Fruit fly (Drosophila melanogaster) whole organism, embryonic: ENCODE measurements around the gene CG15337.
A peak's percentile ranks its signal among the peaks of the same experiment; 100 is the strongest.

ENCODE experiments used
- Aef1 ChIP-seq: fragments of 200-800 bp; sonication (Bioruptor generic); IDR thresholded peaks from 3 replicates; pipeline ENCODE4 v1.3.6; 2022; ENCODE audit warnings: missing biosample characterization, missing genetic modification characterization
- Atf-2 ChIP-seq: fragments of 200-800 bp; sonication (Bioruptor generic); optimal IDR thresholded peaks from 2 replicates; lab custom pipeline; 2016; ENCODE audit warnings: missing biosample characterization, missing genetic modification characterization
- C15 ChIP-seq: fragments of 200-800 bp; sonication (Bioruptor generic); IDR thresholded peaks from 3 replicates; pipeline ENCODE4 v1.3.6; 2022; ENCODE audit warnings: missing biosample characterization, missing genetic modification characterization
- CG10147 ChIP-seq: fragments of 200-800 bp; sonication (Bioruptor generic); optimal IDR thresholded peaks from 2 replicates; lab custom pipeline; 2019; ENCODE audit warnings: missing biosample characterization, mild to moderate bottlenecking, missing genetic modification characterization, moderate library complexity
- CG11504 ChIP-seq: fragments of 200-800 bp; sonication (Bioruptor generic); optimal IDR thresholded peaks from 3 replicates; lab custom pipeline; 2019; ENCODE audit warnings: missing biosample characterization, mild to moderate bottlenecking, missing genetic modification characterization, moderate library complexity
- CG11723 ChIP-seq: fragments of 200-800 bp; sonication (Bioruptor generic); optimal IDR thresholded peaks from 2 replicates; lab custom pipeline; 2017; ENCODE audit warnings: missing biosample characterization, mild to moderate bottlenecking, missing genetic modification characterization
- CG12104 ChIP-seq: fragments of 200-800 bp; sonication (Bioruptor generic); optimal IDR thresholded peaks from 3 replicates; lab custom pipeline; 2016; ENCODE audit warnings: missing biosample characterization, missing genetic modification characterization
- CG14014 ChIP-seq: fragments of 200-800 bp; sonication (Bioruptor generic); IDR thresholded peaks from 2 replicates; pipeline ENCODE4 v1.3.6; 2022; ENCODE audit warnings: missing biosample characterization, missing genetic modification characterization
- CG14667 ChIP-seq: fragments of 200-800 bp; sonication (Bioruptor generic); IDR thresholded peaks from 2 replicates; pipeline ENCODE4 v1.3.6; 2022; ENCODE audit warnings: missing biosample characterization, missing genetic modification characterization
- CG14965 ChIP-seq: fragments of 200-800 bp; sonication (Bioruptor generic); optimal IDR thresholded peaks from 2 replicates; lab custom pipeline; 2016; ENCODE audit warnings: missing biosample characterization, missing genetic modification characterization, borderline replicate concordance
- CG15514 ChIP-seq: fragments of 200-800 bp; sonication (Bioruptor generic); optimal IDR thresholded peaks from 3 replicates; lab custom pipeline; 2017; ENCODE audit warnings: missing biosample characterization, missing genetic modification characterization, mild to moderate bottlenecking, moderate library complexity, missing genetic modification reagents
- CG15601 ChIP-seq: fragments of 200-800 bp; sonication (Bioruptor generic); optimal IDR thresholded peaks from 3 replicates; lab custom pipeline; 2019; ENCODE audit warnings: missing biosample characterization, mild to moderate bottlenecking, missing genetic modification characterization, moderate library complexity
- CG1603 ChIP-seq: fragments of 200-800 bp; sonication (Bioruptor generic); optimal IDR thresholded peaks from 2 replicates; lab custom pipeline; 2019; ENCODE audit warnings: missing biosample characterization, mild to moderate bottlenecking, missing genetic modification characterization, moderate library complexity
- CG16863 ChIP-seq: fragments of 200-800 bp; sonication (Bioruptor generic); optimal IDR thresholded peaks from 3 replicates; lab custom pipeline; 2016; ENCODE audit warnings: missing biosample characterization, missing genetic modification characterization
- CG17361 ChIP-seq: fragments of 200-800 bp; sonication (Bioruptor generic); IDR thresholded peaks from 3 replicates; pipeline ENCODE4 v1.3.6; 2022; ENCODE audit warnings: missing biosample characterization, missing genetic modification characterization
- CG17568 ChIP-seq: fragments of 200-800 bp; sonication (Bioruptor generic); optimal IDR thresholded peaks from 2 replicates; lab custom pipeline; 2018; ENCODE audit warnings: missing biosample characterization, mild to moderate bottlenecking, missing genetic modification characterization, moderate library complexity
- CG17829 ChIP-seq: fragments of 200-800 bp; optimal IDR thresholded peaks from 2 replicates; lab custom pipeline; 2019; ENCODE audit warnings: missing biosample characterization, mild to moderate bottlenecking, missing genetic modification characterization, moderate library complexity
- CG2678 ChIP-seq: fragments of 200-800 bp; sonication (Bioruptor generic); optimal IDR thresholded peaks from 3 replicates; lab custom pipeline; 2019; ENCODE audit warnings: missing biosample characterization, mild to moderate bottlenecking, missing genetic modification characterization, moderate library complexity
- CG3995 ChIP-seq: fragments of 200-800 bp; sonication (Bioruptor generic); optimal IDR thresholded peaks from 3 replicates; lab custom pipeline; 2016; ENCODE audit warnings: missing biosample characterization, missing genetic modification characterization
- CG7963 ChIP-seq: fragments of 200-800 bp; sonication (Bioruptor generic); IDR thresholded peaks from 3 replicates; pipeline ENCODE4 v1.3.6; 2022; ENCODE audit warnings: missing biosample characterization, missing genetic modification characterization; ENCODE audit not compliant: partially characterized antibody
- CG9727 ChIP-seq: fragments of 200-800 bp; sonication (Bioruptor generic); optimal IDR thresholded peaks from 3 replicates; lab custom pipeline; 2017; ENCODE audit warnings: missing biosample characterization, mild to moderate bottlenecking, missing genetic modification characterization
- Dad ChIP-seq: fragments of 200-800 bp; sonication (Bioruptor generic); optimal IDR thresholded peaks from 3 replicates; lab custom pipeline; 2016; ENCODE audit warnings: missing biosample characterization, missing genetic modification characterization
- Fer2 ChIP-seq: fragments of 200-800 bp; sonication (Bioruptor generic); optimal IDR thresholded peaks from 2 replicates; lab custom pipeline; 2018; ENCODE audit warnings: missing biosample characterization, mild to moderate bottlenecking, missing genetic modification characterization, moderate library complexity
- GATAe ChIP-seq: fragments of 200-800 bp; sonication (Bioruptor generic); conservative IDR thresholded peaks from 2 replicates; pipeline ENCODE4 v1.3.6; 2022; ENCODE audit warnings: missing biosample characterization, missing genetic modification characterization
- HHEX ChIP-seq: fragments of 200-800 bp; sonication (Bioruptor generic); optimal IDR thresholded peaks from 3 replicates; lab custom pipeline; 2017; ENCODE audit warnings: missing biosample characterization, mild to moderate bottlenecking, missing genetic modification characterization, missing genetic modification reagents
- Hr51 ChIP-seq, 2 experiments: fragments of 200-800 bp; sonication (Bioruptor generic); optimal IDR thresholded peaks; 2 replicates in 1 of 2; 3 replicates in 1 of 2; lab custom pipeline; 2016 to 2018; ENCODE audit warnings: missing biosample characterization in 2 of 2, missing genetic modification characterization in 2 of 2, mild to moderate bottlenecking in 1 of 2, moderate library complexity in 1 of 2
- Ravus ChIP-seq: fragments of 200-800 bp; sonication (Bioruptor generic); IDR thresholded peaks from 2 replicates; pipeline ENCODE4 v1.3.6; 2022; ENCODE audit warnings: missing biosample characterization, missing genetic modification characterization
- Six4 ChIP-seq: fragments of 200-800 bp; sonication (Bioruptor generic); optimal IDR thresholded peaks from 2 replicates; lab custom pipeline; 2016; ENCODE audit warnings: missing biosample characterization, missing genetic modification characterization
- abd-A ChIP-seq: fragments of 200-800 bp; sonication (Bioruptor generic); optimal IDR thresholded peaks from 3 replicates; lab custom pipeline; 2019; ENCODE audit warnings: missing biosample characterization, mild to moderate bottlenecking, missing genetic modification characterization, moderate library complexity
- cas ChIP-seq: fragments of 200-800 bp; sonication (Bioruptor generic); IDR thresholded peaks from 2 replicates; pipeline ENCODE4 v1.3.6; 2022; ENCODE audit warnings: missing biosample characterization, missing genetic modification characterization
- dm ChIP-seq: fragments of 200-800 bp; sonication (Bioruptor generic); optimal IDR thresholded peaks from 3 replicates; lab custom pipeline; 2016; ENCODE audit warnings: missing biosample characterization, missing genetic modification characterization
- dmrt11E ChIP-seq: fragments of 200-800 bp; sonication (Bioruptor generic); optimal IDR thresholded peaks from 3 replicates; lab custom pipeline; 2018; ENCODE audit warnings: missing biosample characterization, mild to moderate bottlenecking, missing genetic modification characterization, moderate library complexity
- fd102C ChIP-seq: fragments of 200-800 bp; sonication (Bioruptor generic); optimal IDR thresholded peaks from 2 replicates; lab custom pipeline; 2018; ENCODE audit warnings: missing biosample characterization, mild to moderate bottlenecking, missing genetic modification characterization, moderate library complexity
- gem ChIP-seq: fragments of 200-800 bp; sonication (Bioruptor generic); optimal IDR thresholded peaks from 2 replicates; lab custom pipeline; 2019; ENCODE audit warnings: missing biosample characterization, mild to moderate bottlenecking, missing genetic modification characterization, moderate library complexity
- hb ChIP-seq: fragments of 200-800 bp; sonication (Bioruptor generic); IDR thresholded peaks from 3 replicates; pipeline ENCODE4 v1.3.6; 2022; ENCODE audit warnings: missing biosample characterization, missing genetic modification characterization; ENCODE audit not compliant: partially characterized antibody
- her ChIP-seq: fragments of 200-800 bp; sonication (Bioruptor generic); optimal IDR thresholded peaks from 2 replicates; lab custom pipeline; 2016; ENCODE audit warnings: missing biosample characterization, missing genetic modification characterization
- insv ChIP-seq, 2 experiments: fragments of 200-800 bp; sonication (Bioruptor generic); optimal IDR thresholded peaks; 3 replicates each; lab custom pipeline; 2016 to 2018; ENCODE audit warnings: missing biosample characterization in 2 of 2, missing genetic modification characterization in 2 of 2
- kni ChIP-seq: fragments of 200-800 bp; sonication (Bioruptor generic); optimal IDR thresholded peaks from 3 replicates; lab custom pipeline; 2017; ENCODE audit warnings: mild to moderate bottlenecking, missing biosample characterization, missing genetic modification reagents, missing genetic modification characterization
- nau ChIP-seq: fragments of 200-800 bp; sonication (Bioruptor generic); optimal IDR thresholded peaks from 3 replicates; lab custom pipeline; 2017; ENCODE audit warnings: missing biosample characterization, mild to moderate bottlenecking, missing genetic modification characterization, missing genetic modification reagents
- odd ChIP-seq: fragments of 200-800 bp; sonication (Bioruptor generic); optimal IDR thresholded peaks from 2 replicates; lab custom pipeline; 2017; ENCODE audit warnings: missing biosample characterization, mild to moderate bottlenecking, missing genetic modification characterization
- peb ChIP-seq: fragments of 200-800 bp; sonication (Bioruptor generic); IDR thresholded peaks from 2 replicates; pipeline ENCODE4 v1.3.6; 2022; ENCODE audit warnings: missing biosample characterization, missing genetic modification characterization
- repo ChIP-seq: fragments of 200-800 bp; sonication (Bioruptor generic); optimal IDR thresholded peaks from 2 replicates; lab custom pipeline; 2016; ENCODE audit warnings: missing biosample characterization, missing genetic modification characterization
- scrt ChIP-seq: fragments of 200-800 bp; sonication (Bioruptor generic); optimal IDR thresholded peaks from 2 replicates; lab custom pipeline; 2018; ENCODE audit warnings: missing biosample characterization, mild to moderate bottlenecking, missing genetic modification characterization, moderate library complexity
- shn ChIP-seq: fragments of 200-800 bp; sonication (Bioruptor generic); optimal IDR thresholded peaks from 3 replicates; lab custom pipeline; 2016; ENCODE audit warnings: missing biosample characterization, missing genetic modification characterization
- ssp ChIP-seq: fragments of 200-800 bp; sonication (Bioruptor generic); IDR thresholded peaks from 2 replicates; pipeline ENCODE4 v1.3.6; 2022; ENCODE audit warnings: missing biosample characterization, missing genetic modification characterization
- tin ChIP-seq: fragments of 200-800 bp; sonication (Bioruptor generic); optimal IDR thresholded peaks from 3 replicates; lab custom pipeline; 2016; ENCODE audit warnings: missing biosample characterization, missing genetic modification characterization
- tna ChIP-seq: fragments of 200-800 bp; sonication (Bioruptor generic); IDR thresholded peaks from 2 replicates; pipeline ENCODE4 v1.3.6; 2022; ENCODE audit warnings: missing biosample characterization, missing genetic modification characterization; ENCODE audit not compliant: partially characterized antibody
- trh ChIP-seq: fragments of 200-800 bp; sonication (Bioruptor generic); optimal IDR thresholded peaks from 2 replicates; lab custom pipeline; 2016; ENCODE audit warnings: missing biosample characterization, missing genetic modification characterization
- tx ChIP-seq: fragments of 200-800 bp; sonication (Bioruptor generic); optimal IDR thresholded peaks from 2 replicates; lab custom pipeline; 2016; ENCODE audit warnings: missing biosample characterization, missing genetic modification characterization
- zen2 ChIP-seq: fragments of 200-800 bp; sonication (Bioruptor generic); IDR thresholded peaks from 3 replicates; pipeline ENCODE4 v1.3.6; 2022; ENCODE audit warnings: missing biosample characterization, missing genetic modification characterization; ENCODE audit not compliant: partially characterized antibody

CG15337 gene

DNA sequence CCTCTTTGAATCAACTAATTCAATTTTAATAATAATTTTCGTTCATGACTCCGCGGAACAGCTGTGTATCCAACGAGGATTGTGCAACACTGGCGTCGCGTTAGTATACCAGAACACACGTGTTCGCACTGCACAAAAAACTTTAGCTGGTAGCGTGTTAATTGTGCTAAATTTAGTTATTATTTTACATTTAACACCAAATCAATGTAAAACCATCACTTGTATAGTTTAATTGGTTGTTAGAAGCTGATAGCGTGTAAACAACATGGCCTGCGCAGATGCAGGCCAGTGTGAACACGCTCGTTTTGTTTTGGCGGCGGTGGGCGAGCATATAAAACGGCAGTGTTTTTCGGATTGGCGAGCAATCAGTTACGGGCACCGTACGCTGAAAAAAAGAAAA lies 2.6 kb upstream of the CG15337 start, which contains the start of the genes Traf6 and GIIIspla2 (continued):
- TF ChIP-seq CG1603 (tag; lab: Kevin White, UChicago) (peak; percentile 90), CG15514 (GFP tag; lab: Kevin White, UChicago) (peak; percentile 92), abd-A (tag; lab: Kevin White, UChicago) (no peak), nau (GFP tag; lab: Kevin White, UChicago) (no peak), CG17361 (GFP tag; lab: Robert Waterston, UW) (peak; percentile 81), tx (GFP tag; lab: Kevin White, UChicago) (peak; percentile 38), tna (GFP tag; lab: Robert Waterston, UW) (no peak), kni (GFP tag; lab: Kevin White, UChicago) (peak; percentile 41), Aef1 (GFP tag; lab: Robert Waterston, UW) (peak; percentile 45; the same call in 2 of the 3 replicates), CG16863 (GFP tag; lab: Kevin White, UChicago) (peak; percentile 43), trh (no peak), dmrt11E (peak; percentile 69), CG14667 (GFP tag; lab: Robert Waterston, UW) (peak; percentile 66), ssp (GFP tag; lab: Robert Waterston, UW) (peak; percentile 90), tin (GFP tag; lab: Kevin White, UChicago) (peak; percentile 68), CG10147 (GFP tag; lab: Kevin White, UChicago) (peak; percentile 66), Six4 (GFP tag; lab: Kevin White, UChicago) (peak; percentile 40), Atf-2 (peak; percentile 23), scrt (no peak), shn (GFP tag; lab: Kevin White, UChicago) (peak; percentile 77), zen2 (no peak), HHEX (GFP tag; lab: Kevin White, UChicago) (peak; percentile 60), CG2678 (tag; lab: Kevin White, UChicago) (no peak), CG7963 (GFP tag; lab: Robert Waterston, UW) (no peak), hb (no peak), Ravus (peak; percentile 7; the same call in 1 of the 2 replicates), Dad (peak; percentile 60), GATAe (GFP tag; lab: Robert Waterston, UW) (peak; percentile 46; the same call in 1 of the 2 replicates), fd102C (GFP tag; lab: Kevin White, UChicago) (no peak), CG11723 (GFP tag; lab: Kevin White, UChicago) (no peak), CG11504 (tag; lab: Kevin White, UChicago) (no peak), Fer2 (tag; lab: Kevin White, UChicago) (peak; percentile 53), CG3995 (GFP tag; lab: Kevin White, UChicago) (peak; percentile 60), gem (tag; lab: Kevin White, UChicago) (peak; percentile 84), her (GFP tag; lab: Kevin White, UChicago) (peak; percentile 48), CG14965 (no peak), CG17568 (GFP tag; lab: Kevin White, UChicago) (no peak), peb (peak; percentile 45; the same call in 1 of the 2 replicates), Hr51 (GFP tag; optimal IDR thresholded peaks at IDR 0.05; lab: Kevin White, UChicago) (peak in 1 of 2 experiments; percentile 72), CG9727 (GFP tag; lab: Kevin White, UChicago) (peak; percentile 62), CG17829 (tag; lab: Kevin White, UChicago) (peak; percentile 77), CG15601 (peak; percentile 37), dm (GFP tag; lab: Kevin White, UChicago) (peak; percentile 77), CG12104 (GFP tag; lab: Kevin White, UChicago) (peak; percentile 60), cas (GFP tag; lab: Robert Waterston, UW) (0 out of 2 replicates have a peak, but pooled peaks have one; percentile 9), C15 (GFP tag; lab: Robert Waterston, UW) (no peak), odd (GFP tag; lab: Kevin White, UChicago) (no peak), insv (GFP tag; optimal IDR thresholded peaks at IDR 0.05; lab: Kevin White, UChicago) (peak in 1 of 2 experiments; percentile 56), repo (GFP tag; lab: Kevin White, UChicago) (peak; percentile 15), CG14014 (GFP tag; lab: Robert Waterston, UW) (peak; percentile 73)
